Worm (Caenorhabditis elegans) whole organism, young adult: ENCODE results near the gene glb-24.

Experiments
- B0035.1 ChIP-seq: sonication (generic microtip); optimal IDR thresholded peaks from 2 replicates; lab custom pipeline; 2016; ENCODE audit warnings: missing genetic modification characterization, mild to moderate bottlenecking, missing compliant biosample characterization, missing genotype, missing genetic modification reagents
- C06A6.2 ChIP-seq: fragments of 200-800 bp; sonication (Bioruptor generic); conservative IDR thresholded peaks from 2 replicates; pipeline ENCODE4 v1.3.6; 2022; ENCODE audit warnings: missing genetic modification characterization, missing compliant biosample characterization
- D2030.7 ChIP-seq: fragments of 200-800 bp; sonication (Bioruptor generic); IDR thresholded peaks from 2 replicates; pipeline ENCODE4 v1.3.6; 2022; ENCODE audit warnings: missing genetic modification reagents, missing genetic modification characterization, missing compliant biosample characterization
- F10E7.11 ChIP-seq: sonication (generic microtip); optimal IDR thresholded peaks from 2 replicates; lab custom pipeline; 2017; ENCODE audit warnings: mild to moderate bottlenecking, missing genetic modification characterization, moderate library complexity, missing compliant biosample characterization
- F33H1.4 ChIP-seq: fragments of 200-800 bp; sonication (Bioruptor generic); IDR thresholded peaks from 2 replicates; pipeline ENCODE4 v1.3.6; 2022; ENCODE audit warnings: missing genetic modification reagents, missing genetic modification characterization, missing compliant biosample characterization
- F39B2.1 ChIP-seq: fragments of 200-800 bp; sonication (Bioruptor generic); IDR thresholded peaks from 2 replicates; pipeline ENCODE4 v1.3.6; 2022; ENCODE audit warnings: missing genetic modification reagents, missing genetic modification characterization, missing compliant biosample characterization
- K12H6.12 ChIP-seq: fragments of 200-800 bp; sonication (Bioruptor generic); optimal IDR thresholded peaks from 2 replicates; lab custom pipeline; 2018; ENCODE audit warnings: mild to moderate bottlenecking, missing genetic modification characterization, missing compliant biosample characterization
- T26A5.8 ChIP-seq: sonication (generic microtip); optimal IDR thresholded peaks from 2 replicates; lab custom pipeline; 2016; ENCODE audit warnings: missing genetic modification characterization, missing compliant biosample characterization
- Y53F4B.3 ChIP-seq: fragments of 200-800 bp; sonication (Bioruptor generic); IDR thresholded peaks from 2 replicates; pipeline ENCODE4 v1.3.6; 2022; ENCODE audit warnings: missing genetic modification reagents, missing genetic modification characterization, missing compliant biosample characterization
- Y67H2A.10 ChIP-seq: fragments of 200-800 bp; sonication (Bioruptor generic); conservative IDR thresholded peaks from 2 replicates; pipeline ENCODE4 v1.3.6; 2022; ENCODE audit warnings: missing genetic modification reagents, missing genetic modification characterization, missing compliant biosample characterization
- Y79H2A.3 ChIP-seq: fragments of 200-800 bp; sonication (Bioruptor generic); conservative IDR thresholded peaks from 2 replicates; pipeline ENCODE4 v1.3.6; 2022; ENCODE audit warnings: missing genetic modification reagents, missing genetic modification characterization, missing compliant biosample characterization
- aptf-2 ChIP-seq: fragments of 200-800 bp; sonication (Bioruptor generic); conservative IDR thresholded peaks from 2 replicates; pipeline ENCODE4 v1.3.6; 2022; ENCODE audit warnings: missing genetic modification reagents, missing genetic modification characterization, missing compliant biosample characterization
- atf-7 ChIP-seq: sonication (generic microtip); optimal IDR thresholded peaks from 2 replicates; lab custom pipeline; 2017; ENCODE audit warnings: mild to moderate bottlenecking, missing genetic modification characterization, missing compliant biosample characterization
- bed-1 ChIP-seq: fragments of 200-800 bp; sonication (Bioruptor generic); IDR thresholded peaks from 2 replicates; pipeline ENCODE4 v1.3.6; 2022; ENCODE audit warnings: missing genetic modification reagents, missing genetic modification characterization, missing compliant biosample characterization
- cebp-2 ChIP-seq: fragments of 200-800 bp; sonication (Bioruptor generic); IDR thresholded peaks from 2 replicates; pipeline ENCODE4 v1.3.6; 2022; ENCODE audit warnings: missing genetic modification characterization, missing compliant biosample characterization
- ceh-91 ChIP-seq: fragments of 200-800 bp; sonication (Bioruptor generic); IDR thresholded peaks from 2 replicates; pipeline ENCODE4 v1.3.6; 2022; ENCODE audit warnings: missing genetic modification reagents, missing genetic modification characterization, missing compliant biosample characterization
- dox-1 ChIP-seq: fragments of 200-800 bp; sonication (Bioruptor generic); IDR thresholded peaks from 2 replicates; pipeline ENCODE4 v1.3.6; 2022; ENCODE audit warnings: missing genetic modification reagents, missing genetic modification characterization, missing compliant biosample characterization
- dpff-1 ChIP-seq: sonication (generic microtip); optimal IDR thresholded peaks from 2 replicates; lab custom pipeline; 2017; ENCODE audit warnings: mild to moderate bottlenecking, missing genetic modification characterization, missing compliant biosample characterization
- dpl-1 ChIP-seq: fragments of 150-350 bp; optimal IDR thresholded peaks from 2 replicates; lab custom pipeline; 2014; ENCODE audit warnings: missing biosample characterization, missing genetic modification reagents, missing genetic modification characterization
- egl-44 ChIP-seq: fragments of 200-800 bp; sonication (Bioruptor generic); IDR thresholded peaks from 2 replicates; pipeline ENCODE4 v1.3.6; 2022; ENCODE audit warnings: missing genetic modification reagents, missing genetic modification characterization, missing compliant biosample characterization
- egrh-3 ChIP-seq: fragments of 200-800 bp; sonication (Bioruptor generic); IDR thresholded peaks from 2 replicates; pipeline ENCODE4 v1.3.6; 2022; ENCODE audit warnings: missing genetic modification reagents, missing genetic modification characterization, missing compliant biosample characterization
- gei-17 ChIP-seq: fragments of 200-800 bp; sonication (Bioruptor generic); optimal IDR thresholded peaks from 2 replicates; lab custom pipeline; 2018; ENCODE audit warnings: mild to moderate bottlenecking, missing genetic modification characterization, missing compliant biosample characterization
- hmg-20 ChIP-seq: fragments of 200-800 bp; sonication (Bioruptor generic); IDR thresholded peaks from 2 replicates; pipeline ENCODE4 v1.3.6; 2022; ENCODE audit warnings: missing genetic modification reagents, missing genetic modification characterization, missing compliant biosample characterization
- lag-1 ChIP-seq: fragments of 200-800 bp; sonication (Bioruptor generic); IDR thresholded peaks from 2 replicates; pipeline ENCODE4 v1.3.6; 2022; ENCODE audit warnings: missing genetic modification reagents, missing genetic modification characterization, missing compliant biosample characterization
- let-607 ChIP-seq, 2 experiments: fragments of 200-800 bp in 1 of 2; sonication (Bioruptor generic) in 1 of 2; sonication (generic microtip) in 1 of 2; optimal IDR thresholded peaks; 2 replicates each; lab custom pipeline; 2016 to 2018; ENCODE audit warnings: mild to moderate bottlenecking in 2 of 2, missing compliant biosample characterization in 2 of 2, missing genetic modification characterization in 2 of 2, moderate library complexity in 2 of 2, missing genotype in 1 of 2
- lin-35 ChIP-seq, 3 experiments: fragments of 150-350 bp in 2 of 3; sonication (generic microtip) in 1 of 3; optimal IDR thresholded peaks; 2 replicates each; lab custom pipeline; 2014 to 2018; ENCODE audit warnings: missing biosample characterization in 3 of 3, missing genetic modification characterization in 3 of 3, missing genetic modification reagents in 3 of 3
- lin-40 ChIP-seq: sonication (generic microtip); optimal IDR thresholded peaks from 2 replicates; lab custom pipeline; 2016; ENCODE audit warnings: missing genetic modification characterization, mild to moderate bottlenecking, missing compliant biosample characterization, missing genotype, missing genetic modification reagents
- lir-1 ChIP-seq: fragments of 200-800 bp; sonication (Bioruptor generic); conservative IDR thresholded peaks from 2 replicates; pipeline ENCODE4 v1.3.6; 2022; ENCODE audit warnings: missing genetic modification reagents, missing genetic modification characterization, missing compliant biosample characterization
- madf-10 ChIP-seq: sonication (generic microtip); optimal IDR thresholded peaks from 2 replicates; lab custom pipeline; 2016; ENCODE audit warnings: mild to moderate bottlenecking, missing genetic modification characterization, missing compliant biosample characterization
- madf-8 ChIP-seq: fragments of 200-800 bp; sonication (Bioruptor generic); conservative IDR thresholded peaks from 2 replicates; pipeline ENCODE4 v1.3.6; 2022; ENCODE audit warnings: missing genetic modification reagents, missing genetic modification characterization, missing compliant biosample characterization
- nfya-1 ChIP-seq: sonication (generic microtip); optimal IDR thresholded peaks from 2 replicates; lab custom pipeline; 2017; ENCODE audit warnings: antibody characterized with exemption, missing compliant biosample characterization, missing genetic modification characterization, borderline replicate concordance; ENCODE audit not compliant: insufficient read depth
- nhr-179 ChIP-seq: sonication (generic microtip); optimal IDR thresholded peaks from 2 replicates; lab custom pipeline; 2016; ENCODE audit warnings: mild to moderate bottlenecking, missing genetic modification characterization, missing compliant biosample characterization
- nhr-90 ChIP-seq: sonication (generic microtip); optimal IDR thresholded peaks from 2 replicates; lab custom pipeline; 2016; ENCODE audit warnings: missing genotype, mild to moderate bottlenecking, missing genetic modification characterization, missing compliant biosample characterization
- rpc-1 ChIP-seq, 2 experiments: fragments of 150-350 bp in 1 of 2; sonication (generic microtip) in 1 of 2; optimal IDR thresholded peaks; 2 replicates each; lab custom pipeline; 2014 to 2018; ENCODE audit warnings: missing biosample characterization in 1 of 2, missing genetic modification characterization in 1 of 2, missing genetic modification reagents in 1 of 2, missing genotype in 1 of 2
- snpc-1.1 ChIP-seq: sonication (generic microtip); optimal IDR thresholded peaks from 2 replicates; lab custom pipeline; 2017; ENCODE audit warnings: missing genetic modification characterization, mild to moderate bottlenecking, missing compliant biosample characterization, antibody characterized with exemption, moderate library complexity, missing genotype, missing genetic modification reagents; ENCODE audit not compliant: insufficient read depth
- snpc-3.4 ChIP-seq: sonication (generic microtip); optimal IDR thresholded peaks from 2 replicates; lab custom pipeline; 2017; ENCODE audit warnings: missing genetic modification characterization, mild to moderate bottlenecking, missing compliant biosample characterization, antibody characterized with exemption, moderate library complexity, missing genotype, missing genetic modification reagents
- snpc-4 ChIP-seq, 5 experiments: fragments of 150-350 bp in 1 of 5; sonication (generic microtip) in 4 of 5; optimal IDR thresholded peaks; 2 replicates each; lab custom pipeline; 2014 to 2018; ENCODE audit warnings: missing genetic modification characterization in 5 of 5, missing biosample characterization in 3 of 5, antibody characterized with exemption in 2 of 5, mild to moderate bottlenecking in 2 of 5, missing compliant biosample characterization in 2 of 5, missing genotype in 2 of 5, moderate library complexity in 2 of 5, missing genetic modification reagents in 1 of 5
- somi-1 ChIP-seq: fragments of 200-800 bp; sonication (Bioruptor generic); optimal IDR thresholded peaks from 2 replicates; lab custom pipeline; 2018; ENCODE audit warnings: mild to moderate bottlenecking, missing genetic modification characterization, missing compliant biosample characterization
- unc-62 ChIP-seq: fragments of 150-350 bp; optimal IDR thresholded peaks from 2 replicates; lab custom pipeline; 2014; ENCODE audit warnings: missing biosample characterization, missing genetic modification reagents, missing genetic modification characterization
- ztf-26 ChIP-seq: sonication (generic microtip); optimal IDR thresholded peaks from 2 replicates; lab custom pipeline; 2017; ENCODE audit warnings: missing genetic modification characterization, missing compliant biosample characterization
- ztf-6 ChIP-seq: fragments of 200-800 bp; sonication (Bioruptor generic); IDR thresholded peaks from 2 replicates; pipeline ENCODE4 v1.3.6; 2022; ENCODE audit warnings: missing genetic modification reagents, missing genetic modification characterization, missing compliant biosample characterization

The glb-24 gene

ce11 chrV:12875850-12876249 is 9.9 kb downstream of the glb-24 start:
- TF ChIP-seq unc-62 (GFP tag; lab: Kevin White, UChicago): no peak
- no peak for TF ChIP-seq C06A6.2
- no peak for TF ChIP-seq K12H6.12 (tag; lab: Kevin White, UChicago)
- no peak for TF ChIP-seq Y67H2A.10 (GFP tag; lab: Robert Waterston, UW)
- TF ChIP-seq dpl-1 (GFP tag; lab: Kevin White, UChicago): no peak
- no peak for TF ChIP-seq lag-1 (GFP tag; lab: Robert Waterston, UW)
- TF ChIP-seq Y53F4B.3: no peak
- no peak for TF ChIP-seq ztf-26
- no peak for TF ChIP-seq F39B2.1
- TF ChIP-seq let-607 (tag; optimal IDR thresholded peaks at IDR 0.05; lab: Kevin White, UChicago): no peak
- no peak for TF ChIP-seq F33H1.4 (GFP tag; lab: Robert Waterston, UW)
- no peak for TF ChIP-seq snpc-3.4 (tag; lab: Kevin White, UChicago)
- TF ChIP-seq snpc-4 (GFP tag; optimal IDR thresholded peaks at IDR 0.05; lab: Kevin White, UChicago): no peak
- no peak for TF ChIP-seq snpc-4 (tag; optimal IDR thresholded peaks at IDR 0.05; lab: Kevin White, UChicago)
- no peak for TF ChIP-seq nhr-90 (tag; lab: Kevin White, UChicago)
- no peak for TF ChIP-seq nfya-1 (tag; lab: Kevin White, UChicago)
- no peak for TF ChIP-seq lin-35 (GFP tag; optimal IDR thresholded peaks at IDR 0.05; lab: Kevin White, UChicago)
- TF ChIP-seq dox-1 (GFP tag; lab: Robert Waterston, UW): no peak

ce11 chrV:12871753-12872152 is 14.0 kb downstream of the glb-24 start, which contains the start of gene bus-19:
Gene bus-19 (plus strand): TSS chrV:12872053.
- no peak for TF ChIP-seq egrh-3 (GFP tag; lab: Robert Waterston, UW)
- TF ChIP-seq dpff-1: no peak
- no peak for TF ChIP-seq F10E7.11 (tag; lab: Kevin White, UChicago)
- TF ChIP-seq let-607 (tag; optimal IDR thresholded peaks at IDR 0.05; lab: Kevin White, UChicago): no peak
- TF ChIP-seq rpc-1 (optimal IDR thresholded peaks at IDR 0.05; lab: Kevin White, UChicago): no peak
- TF ChIP-seq rpc-1 (tag; optimal IDR thresholded peaks at IDR 0.05; lab: Kevin White, UChicago): no peak

- TF ChIP-seq F10E7.11 (tag; lab: Kevin White, UChicago): no peak
- no peak for TF ChIP-seq cebp-2 (GFP tag; lab: Robert Waterston, UW)
- no peak for TF ChIP-seq B0035.1 (tag; lab: Kevin White, UChicago)
- no peak for TF ChIP-seq aptf-2
- TF ChIP-seq madf-10 (tag; lab: Kevin White, UChicago): no peak
- TF ChIP-seq nhr-179 (tag; lab: Kevin White, UChicago): no peak
- no peak for TF ChIP-seq F33H1.4 (GFP tag; lab: Robert Waterston, UW)
- no peak for TF ChIP-seq atf-7 (tag; lab: Kevin White, UChicago)
- TF ChIP-seq hmg-20 (GFP tag; lab: Robert Waterston, UW): no peak
- TF ChIP-seq lag-1 (GFP tag; lab: Robert Waterston, UW): no peak
- no peak for TF ChIP-seq bed-1
- no peak for TF ChIP-seq madf-8 (GFP tag; lab: Robert Waterston, UW)
- no peak for TF ChIP-seq rpc-1 (optimal IDR thresholded peaks at IDR 0.05; lab: Kevin White, UChicago)
- TF ChIP-seq rpc-1 (tag; optimal IDR thresholded peaks at IDR 0.05; lab: Kevin White, UChicago): no peak
- TF ChIP-seq, all 124 proteins: peak for 0
Measured at ce11 chrV:12870740-12871139, 15.0 kb downstream of the glb-24 start.

ce11 chrV:12869948-12870347 is 15.8 kb downstream of the glb-24 start, which contains the start of gene T07F10.3:
Gene T07F10.3 (minus strand): TSS chrV:12870045.
- 0 out of 2 replicates have a peak, but pooled peaks have one; percentile 19 for TF ChIP-seq C06A6.2
- TF ChIP-seq T26A5.8 (tag; lab: Kevin White, UChicago): no peak
- 0 out of 2 replicates have a peak, but pooled peaks have one; percentile 40 for TF ChIP-seq ztf-6
- peak; percentile 3 for TF ChIP-seq gei-17 (GFP tag; lab: Kevin White, UChicago)
- peak; percentile 48; the same call in 1 of the 2 replicates for TF ChIP-seq ceh-91 (GFP tag; lab: Robert Waterston, UW)
- no peak for TF ChIP-seq somi-1 (GFP tag; lab: Kevin White, UChicago)
- TF ChIP-seq snpc-1.1 (tag; lab: Kevin White, UChicago): no peak
- no peak for TF ChIP-seq Y79H2A.3 (GFP tag; lab: Robert Waterston, UW)
- peak; percentile 58 for TF ChIP-seq madf-8 (GFP tag; lab: Robert Waterston, UW)
- peak; percentile 39; the same call in 1 of the 2 replicates for TF ChIP-seq D2030.7 (GFP tag; lab: Robert Waterston, UW)
- TF ChIP-seq egl-44 (GFP tag; lab: Robert Waterston, UW): no peak
- TF ChIP-seq lir-1 (GFP tag; lab: Robert Waterston, UW): peak; percentile 80
- TF ChIP-seq egrh-3 (GFP tag; lab: Robert Waterston, UW): peak; percentile 25; the same call in 1 of the 2 replicates
- peak; percentile 84 for TF ChIP-seq lin-40 (tag; lab: Kevin White, UChicago)
- no peak for TF ChIP-seq cebp-2 (GFP tag; lab: Robert Waterston, UW)
- TF ChIP-seq rpc-1 (optimal IDR thresholded peaks at IDR 0.05; lab: Kevin White, UChicago): no peak
- TF ChIP-seq rpc-1 (tag; optimal IDR thresholded peaks at IDR 0.05; lab: Kevin White, UChicago): no peak
